Worm (Caenorhabditis elegans): Measurements from ENCODE around the gene col-3.
"Not testable (repeated sequence)": the region's sequence is repeated elsewhere in the genome, so short reads cannot be mapped to it uniquely, and the experiment has no call there.

- not testable (repeated sequence) for TF ChIP-seq ztf-11 (tag; optimal IDR thresholded peaks at IDR 0.05); blmp-1 (tag; optimal IDR thresholded peaks at IDR 0.05; ENCODE audit: insufficient read depth); lin-11 (tag; optimal IDR thresholded peaks at IDR 0.05); snpc-4 (tag; optimal IDR thresholded peaks at IDR 0.05); fos-1 (tag; optimal IDR thresholded peaks at IDR 0.05); dmd-4 (tag; optimal IDR thresholded peaks at IDR 0.05); ceh-82 (tag; optimal IDR thresholded peaks at IDR 0.05); skn-1 (tag; optimal IDR thresholded peaks at IDR 0.05); lsy-2 (tag; optimal IDR thresholded peaks at IDR 0.05)
Measured at ce11 chrIV:8788048-8788447, 36.5 kb upstream of the col-3 start, which contains the start of gene C33D9.10.

Data from whole organism, L2 larva.